Worm (Caenorhabditis elegans) whole organism, L4 larva: Measurements from ENCODE around the gene F35C11.3.

Source experiments
- R02D3.7 ChIP-seq: fragments of 150-350 bp; sonication (generic microtip); optimal IDR thresholded peaks from 3 replicates; lab custom pipeline; 2014; ENCODE audit warnings: missing biosample characterization, missing genetic modification characterization
- aly-2 ChIP-seq: sonication (generic microtip); optimal IDR thresholded peaks from 2 replicates; lab custom pipeline; 2018; ENCODE audit warnings: missing biosample characterization, missing genetic modification characterization
- ceh-44 ChIP-seq: fragments of 200-800 bp; sonication (Bioruptor generic); IDR thresholded peaks from 2 replicates; pipeline ENCODE4 v1.3.6; 2022; ENCODE audit warnings: missing genetic modification reagents, missing genetic modification characterization, missing compliant biosample characterization
- cey-2 ChIP-seq: sonication (generic microtip); optimal IDR thresholded peaks from 3 replicates; lab custom pipeline; 2017; ENCODE audit warnings: missing genetic modification characterization, mild to moderate bottlenecking, missing compliant biosample characterization, antibody characterized with exemption, borderline replicate concordance; ENCODE audit not compliant: insufficient read depth
- egl-27 ChIP-seq: sonication (generic microtip); optimal IDR thresholded peaks from 3 replicates; lab custom pipeline; 2017; ENCODE audit warnings: missing biosample characterization, missing genetic modification reagents, missing genetic modification characterization
- fos-1 ChIP-seq: fragments of 150-350 bp; optimal IDR thresholded peaks from 2 replicates; lab custom pipeline; 2014; ENCODE audit warnings: missing biosample characterization, missing genetic modification characterization
- lin-15B ChIP-seq: fragments of 150-350 bp; sonication (generic microtip); optimal IDR thresholded peaks from 3 replicates; lab custom pipeline; 2014; ENCODE audit warnings: missing biosample characterization, missing genetic modification characterization
- lin-39 ChIP-seq: fragments of 150-350 bp; optimal IDR thresholded peaks from 2 replicates; lab custom pipeline; 2014; ENCODE audit warnings: missing biosample characterization, missing genetic modification reagents, missing genetic modification characterization
- lir-3 ChIP-seq: sonication (generic microtip); optimal IDR thresholded peaks from 2 replicates; lab custom pipeline; 2016; ENCODE audit warnings: mild to moderate bottlenecking, missing genetic modification characterization, missing compliant biosample characterization
- lsy-2 ChIP-seq, 2 experiments: fragments of 150-350 bp in 1 of 2; sonication (generic microtip) in 1 of 2; optimal IDR thresholded peaks; 2 replicates each; lab custom pipeline; 2014 to 2017; ENCODE audit warnings: missing biosample characterization in 2 of 2, missing genetic modification characterization in 2 of 2
- nhr-11 ChIP-seq: fragments of 150-350 bp; optimal IDR thresholded peaks from 2 replicates; lab custom pipeline; 2014; ENCODE audit warnings: missing biosample characterization, missing genetic modification characterization

DNA sequence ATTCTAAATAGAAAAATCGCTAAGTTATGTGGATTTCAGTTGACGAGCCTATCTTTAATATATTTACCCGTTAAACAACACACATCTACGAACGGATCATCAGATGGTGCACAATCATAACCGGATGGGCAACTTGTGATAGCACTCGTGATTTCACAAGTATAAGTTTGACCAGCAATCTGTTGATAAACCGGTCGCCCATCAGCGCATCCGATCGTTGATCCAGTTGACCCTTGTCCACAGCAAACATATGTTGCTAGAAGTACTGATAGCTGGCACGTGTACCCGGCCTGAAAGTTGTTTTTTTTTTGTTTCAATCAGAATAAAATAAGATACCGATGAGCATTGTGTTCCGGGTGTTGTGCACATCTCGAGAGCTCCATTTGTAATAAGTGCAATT lies 21.1 kb downstream of the F35C11.3 start:
- TF ChIP-seq ceh-44: no peak
- TF ChIP-seq nhr-11 (tag; lab: Kevin White, UChicago): no peak
- TF ChIP-seq lin-39 (tag; lab: Kevin White, UChicago): no peak
- no peak for TF ChIP-seq lsy-2 (tag; optimal IDR thresholded peaks at IDR 0.05; lab: Kevin White, UChicago)
- TF ChIP-seq egl-27: no peak
- no peak for TF ChIP-seq fos-1
- TF ChIP-seq lir-3 (tag; lab: Kevin White, UChicago): no peak
- TF ChIP-seq R02D3.7 (tag; lab: Kevin White, UChicago): no peak
- no peak for TF ChIP-seq aly-2 (tag; lab: Kevin White, UChicago)
- TF ChIP-seq cey-2 (tag; lab: Kevin White, UChicago): no peak
- TF ChIP-seq lin-15B (tag; lab: Kevin White, UChicago): no peak
